Fruit fly (Drosophila melanogaster) whole organism, embryonic: ENCODE measurements around the gene Gr64a.

Experiments
- Bdp1 ChIP-seq: fragments of 200-800 bp; sonication (Bioruptor generic); optimal IDR thresholded peaks from 3 replicates; lab custom pipeline; 2016; ENCODE audit warnings: missing biosample characterization, missing genetic modification characterization
- CG10431 ChIP-seq: fragments of 200-800 bp; sonication (Bioruptor generic); optimal IDR thresholded peaks from 3 replicates; lab custom pipeline; 2018; ENCODE audit warnings: missing biosample characterization, mild to moderate bottlenecking, missing genetic modification characterization
- CG13287 ChIP-seq: fragments of 200-800 bp; sonication (Bioruptor generic); IDR thresholded peaks from 2 replicates; pipeline ENCODE4 v1.3.6; 2022; ENCODE audit warnings: missing biosample characterization, missing genetic modification characterization; ENCODE audit not compliant: partially characterized antibody
- CG15696 ChIP-seq: fragments of 200-800 bp; sonication (Bioruptor generic); optimal IDR thresholded peaks from 2 replicates; lab custom pipeline; 2019; ENCODE audit warnings: missing biosample characterization, mild to moderate bottlenecking, missing genetic modification characterization, moderate library complexity
- CG2875 ChIP-seq: fragments of 200-800 bp; sonication (Bioruptor generic); optimal IDR thresholded peaks from 2 replicates; lab custom pipeline; 2017; ENCODE audit warnings: missing biosample characterization, mild to moderate bottlenecking, missing genetic modification characterization, missing genetic modification reagents
- CG30431 ChIP-seq: fragments of 200-800 bp; sonication (Bioruptor generic); optimal IDR thresholded peaks from 2 replicates; lab custom pipeline; 2017; ENCODE audit warnings: missing biosample characterization, missing genetic modification characterization
- CG4820 ChIP-seq: fragments of 200-800 bp; sonication (Bioruptor generic); optimal IDR thresholded peaks from 3 replicates; lab custom pipeline; 2016; ENCODE audit warnings: missing biosample characterization, missing genetic modification characterization
- CG4854 ChIP-seq: fragments of 200-800 bp; sonication (Bioruptor generic); optimal IDR thresholded peaks from 2 replicates; lab custom pipeline; 2016; ENCODE audit warnings: missing biosample characterization, missing genetic modification characterization, inconsistent platforms
- CG6683 ChIP-seq: fragments of 200-800 bp; sonication (Bioruptor generic); optimal IDR thresholded peaks from 2 replicates; lab custom pipeline; 2017; ENCODE audit warnings: missing biosample characterization, mild to moderate bottlenecking, missing genetic modification characterization, missing genetic modification reagents
- CG7987 ChIP-seq: fragments of 200-800 bp; sonication (Bioruptor generic); optimal IDR thresholded peaks from 2 replicates; lab custom pipeline; 2018; ENCODE audit warnings: missing biosample characterization, mild to moderate bottlenecking, missing genetic modification characterization, moderate library complexity
- CG8359 ChIP-seq: fragments of 200-800 bp; sonication (Bioruptor generic); optimal IDR thresholded peaks from 2 replicates; lab custom pipeline; 2017; ENCODE audit warnings: missing biosample characterization, mild to moderate bottlenecking, missing genetic modification characterization, borderline replicate concordance
- CG9876 ChIP-seq: fragments of 200-800 bp; sonication (Bioruptor generic); optimal IDR thresholded peaks from 2 replicates; lab custom pipeline; 2016; ENCODE audit warnings: missing biosample characterization, missing genetic modification characterization
- CHES-1-like ChIP-seq: fragments of 200-800 bp; sonication (Bioruptor generic); optimal IDR thresholded peaks from 2 replicates; lab custom pipeline; 2016; ENCODE audit warnings: missing biosample characterization, missing genetic modification characterization
- Chrac-16 ChIP-seq: fragments of 200-800 bp; sonication (Bioruptor generic); optimal IDR thresholded peaks from 3 replicates; lab custom pipeline; 2016; ENCODE audit warnings: missing biosample characterization, missing genetic modification characterization
- D19A ChIP-seq: fragments of 200-800 bp; optimal IDR thresholded peaks from 3 replicates; lab custom pipeline; 2019; ENCODE audit warnings: missing biosample characterization, mild to moderate bottlenecking, missing genetic modification characterization, moderate library complexity
- D19B ChIP-seq: fragments of 200-800 bp; sonication (Bioruptor generic); optimal IDR thresholded peaks from 2 replicates; lab custom pipeline; 2017; ENCODE audit warnings: missing biosample characterization, mild to moderate bottlenecking, missing genetic modification characterization
- Gug ChIP-seq: fragments of 200-800 bp; sonication (Bioruptor generic); IDR thresholded peaks from 4 replicates; pipeline ENCODE4 v1.3.6; 2022; ENCODE audit warnings: missing biosample characterization, missing genetic modification characterization
- H15 ChIP-seq: fragments of 200-800 bp; sonication (Bioruptor generic); IDR thresholded peaks from 3 replicates; pipeline ENCODE4 v1.3.6; 2022; ENCODE audit warnings: missing biosample characterization, missing genetic modification characterization
- HLH54F ChIP-seq: fragments of 200-800 bp; sonication (Bioruptor generic); optimal IDR thresholded peaks from 3 replicates; lab custom pipeline; 2016; ENCODE audit warnings: missing biosample characterization, missing genetic modification characterization
- HLHmδ ChIP-seq: fragments of 200-800 bp; sonication (Bioruptor generic); optimal IDR thresholded peaks from 2 replicates; lab custom pipeline; 2018; ENCODE audit warnings: missing biosample characterization, mild to moderate bottlenecking, missing genetic modification characterization, moderate library complexity
- Lim3 ChIP-seq: fragments of 200-800 bp; sonication (Bioruptor generic); IDR thresholded peaks from 2 replicates; pipeline ENCODE4 v1.3.6; 2022; ENCODE audit warnings: missing biosample characterization, missing genetic modification characterization
- Mad ChIP-seq: fragments of 200-800 bp; sonication (Bioruptor generic); optimal IDR thresholded peaks from 2 replicates; lab custom pipeline; 2016; ENCODE audit warnings: missing biosample characterization, missing genetic modification characterization
- NC2α ChIP-seq: fragments of 200-800 bp; sonication (Bioruptor generic); optimal IDR thresholded peaks from 2 replicates; lab custom pipeline; 2016; ENCODE audit warnings: missing biosample characterization, missing genetic modification characterization
- Neu2 ChIP-seq: fragments of 200-800 bp; sonication (Bioruptor generic); optimal IDR thresholded peaks from 3 replicates; lab custom pipeline; 2016; ENCODE audit warnings: missing biosample characterization, missing genetic modification characterization, borderline replicate concordance
- ab ChIP-seq: fragments of 200-800 bp; sonication (Bioruptor generic); optimal IDR thresholded peaks from 2 replicates; lab custom pipeline; 2016; ENCODE audit warnings: missing biosample characterization, missing genetic modification characterization
- abd-A ChIP-seq: fragments of 200-800 bp; sonication (Bioruptor generic); optimal IDR thresholded peaks from 3 replicates; lab custom pipeline; 2019; ENCODE audit warnings: missing biosample characterization, mild to moderate bottlenecking, missing genetic modification characterization, moderate library complexity
- amos ChIP-seq: fragments of 200-800 bp; sonication (Bioruptor generic); IDR thresholded peaks from 2 replicates; pipeline ENCODE4 v1.3.6; 2022; ENCODE audit warnings: missing biosample characterization, missing genetic modification characterization; ENCODE audit not compliant: partially characterized antibody
- caup ChIP-seq: fragments of 200-800 bp; sonication (Bioruptor generic); optimal IDR thresholded peaks from 3 replicates; lab custom pipeline; 2017; ENCODE audit warnings: missing biosample characterization, mild to moderate bottlenecking, missing genetic modification characterization, moderate library complexity; ENCODE audit not compliant: severe bottlenecking
- chn ChIP-seq: fragments of 200-800 bp; sonication (Bioruptor generic); optimal IDR thresholded peaks from 2 replicates; lab custom pipeline; 2016; ENCODE audit warnings: missing biosample characterization, missing genetic modification characterization
- ci ChIP-seq: fragments of 200-800 bp; sonication (Bioruptor generic); IDR thresholded peaks from 3 replicates; pipeline ENCODE4 v1.3.6; 2022; ENCODE audit warnings: missing biosample characterization, missing genetic modification characterization
- ftz-f1 ChIP-seq: fragments of 200-800 bp; sonication (Bioruptor generic); optimal IDR thresholded peaks from 2 replicates; lab custom pipeline; 2016; ENCODE audit warnings: missing biosample characterization, missing genetic modification characterization
- gcm2 ChIP-seq: fragments of 200-800 bp; sonication (Bioruptor generic); optimal IDR thresholded peaks from 2 replicates; lab custom pipeline; 2016; ENCODE audit warnings: missing biosample characterization, missing genetic modification characterization
- hkb ChIP-seq, 2 experiments: fragments of 200-800 bp in 1 of 2; fragments of >200 bp in 1 of 2; sonication (Bioruptor generic) in 1 of 2; IDR thresholded peaks in 1 of 2; optimal IDR thresholded peaks in 1 of 2; 2 replicates each; pipeline versions ENCODE4 v1.3.6 to Lab custom; 2017 to 2022; ENCODE audit warnings: missing biosample characterization in 1 of 2, missing genetic modification characterization in 1 of 2
- ind ChIP-seq: fragments of 200-800 bp; sonication (Bioruptor generic); optimal IDR thresholded peaks from 3 replicates; lab custom pipeline; 2016; ENCODE audit warnings: missing biosample characterization, missing genetic modification characterization
- jing ChIP-seq: fragments of 200-800 bp; sonication (Bioruptor generic); optimal IDR thresholded peaks from 2 replicates; lab custom pipeline; 2018; ENCODE audit warnings: missing biosample characterization, mild to moderate bottlenecking, missing genetic modification characterization
- kay ChIP-seq: fragments of 200-800 bp; sonication (Bioruptor generic); optimal IDR thresholded peaks from 2 replicates; lab custom pipeline; 2016; ENCODE audit warnings: missing biosample characterization, missing genetic modification characterization
- kni ChIP-seq: fragments of 200-800 bp; sonication (Bioruptor generic); optimal IDR thresholded peaks from 3 replicates; lab custom pipeline; 2017; ENCODE audit warnings: mild to moderate bottlenecking, missing biosample characterization, missing genetic modification reagents, missing genetic modification characterization
- lov ChIP-seq, 2 experiments: fragments of 200-800 bp in 1 of 2; fragments of >200 bp in 1 of 2; sonication (Bioruptor generic) in 1 of 2; IDR thresholded peaks in 1 of 2; optimal IDR thresholded peaks in 1 of 2; 2 replicates in 1 of 2; 3 replicates in 1 of 2; pipeline versions ENCODE4 v1.3.6 to Lab custom; 2017 to 2022; ENCODE audit warnings: missing biosample characterization in 1 of 2, missing genetic modification characterization in 1 of 2
- nerfin-2 ChIP-seq: fragments of 200-800 bp; sonication (Bioruptor generic); IDR thresholded peaks from 2 replicates; pipeline ENCODE4 v1.3.6; 2022; ENCODE audit warnings: missing biosample characterization, missing genetic modification characterization; ENCODE audit not compliant: partially characterized antibody
- nom ChIP-seq: fragments of 200-800 bp; sonication (Bioruptor generic); optimal IDR thresholded peaks from 2 replicates; lab custom pipeline; 2017; ENCODE audit warnings: missing biosample characterization, missing genetic modification characterization, mild to moderate bottlenecking, moderate library complexity, missing genetic modification reagents
- oc ChIP-seq: fragments of 200-800 bp; sonication (Bioruptor generic); optimal IDR thresholded peaks from 2 replicates; lab custom pipeline; 2018; ENCODE audit warnings: missing biosample characterization, mild to moderate bottlenecking, missing genetic modification characterization, moderate library complexity
- pan ChIP-seq, 4 experiments: fragments of >200 bp in 3 of 4; fragments of 200-800 bp in 1 of 4; sonication (Bioruptor generic) in 1 of 4; optimal IDR thresholded peaks in 3 of 4; IDR thresholded peaks in 1 of 4; 2 replicates each; pipeline versions ENCODE4 v1.3.6 to Lab custom; 2017 to 2022; ENCODE audit warnings: missing biosample characterization in 2 of 4, missing genetic modification characterization in 2 of 4, mixed read lengths in 1 of 4
- pros ChIP-seq: fragments of 200-800 bp; sonication (Bioruptor generic); optimal IDR thresholded peaks from 3 replicates; lab custom pipeline; 2019; ENCODE audit warnings: missing biosample characterization, mild to moderate bottlenecking, missing genetic modification characterization, moderate library complexity
- seq ChIP-seq: fragments of 200-800 bp; sonication (Bioruptor generic); IDR thresholded peaks from 2 replicates; pipeline ENCODE4 v1.3.6; 2022; ENCODE audit warnings: missing biosample characterization, missing genetic modification characterization
- slbo ChIP-seq: fragments of 200-800 bp; sonication (Bioruptor generic); IDR thresholded peaks from 2 replicates; pipeline ENCODE4 v1.3.6; 2022; ENCODE audit warnings: missing biosample characterization, missing genetic modification characterization
- sqz ChIP-seq: fragments of 200-800 bp; sonication (Bioruptor generic); optimal IDR thresholded peaks from 3 replicates; lab custom pipeline; 2018; ENCODE audit warnings: missing biosample characterization, mild to moderate bottlenecking, missing genetic modification characterization
- stwl ChIP-seq: fragments of 200-800 bp; sonication (Bioruptor generic); optimal IDR thresholded peaks from 3 replicates; lab custom pipeline; 2018; ENCODE audit warnings: missing biosample characterization, mild to moderate bottlenecking, missing genetic modification characterization, moderate library complexity
- twi ChIP-seq: fragments of 200-800 bp; optimal IDR thresholded peaks from 2 replicates; lab custom pipeline; 2019; ENCODE audit warnings: missing biosample characterization, mild to moderate bottlenecking, missing genetic modification characterization, moderate library complexity
- tx ChIP-seq: fragments of 200-800 bp; sonication (Bioruptor generic); optimal IDR thresholded peaks from 2 replicates; lab custom pipeline; 2016; ENCODE audit warnings: missing biosample characterization, missing genetic modification characterization

Gr64a gene

DNA sequence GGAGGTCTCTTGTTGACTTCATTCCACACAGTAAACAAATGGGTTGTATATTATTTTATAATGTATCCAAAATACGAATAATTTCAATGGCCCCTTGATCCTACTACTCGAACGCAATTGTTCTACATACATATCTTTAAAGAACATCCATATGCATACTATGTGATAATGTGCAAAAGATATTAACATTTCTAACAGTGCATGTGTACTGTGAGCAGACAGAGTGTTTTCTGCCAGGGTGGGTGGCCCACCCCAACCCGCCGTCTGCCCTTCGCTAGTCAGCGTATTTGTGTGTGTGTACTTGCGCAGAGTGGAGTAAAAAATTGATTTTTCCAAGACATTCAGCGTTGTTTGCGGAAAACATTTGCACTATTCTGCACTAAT lies 44.4 kb downstream of the Gr64a start (continued):
- TF ChIP-seq caup (GFP tag; lab: Kevin White, UChicago), result peak; percentile 62
- TF ChIP-seq kni (GFP tag; lab: Kevin White, UChicago), result no peak
- peak; percentile 23 for TF ChIP-seq chn (GFP tag; lab: Kevin White, UChicago)
- no peak for TF ChIP-seq hkb (optimal IDR thresholded peaks at IDR 0.05; lab: Kevin White, UChicago)
- peak; percentile 80 for TF ChIP-seq hkb (GFP tag; IDR thresholded peaks at IDR 0.05; lab: Robert Waterston, UW)
- TF ChIP-seq ftz-f1 (GFP tag; lab: Kevin White, UChicago), result no peak
- TF ChIP-seq ab, result no peak
- peak; percentile 42 for TF ChIP-seq HLH54F
- TF ChIP-seq gcm2 (GFP tag; lab: Kevin White, UChicago), result no peak
- TF ChIP-seq CG7987 (GFP tag; lab: Kevin White, UChicago), result peak; percentile 14
- TF ChIP-seq HLHmδ (GFP tag; lab: Kevin White, UChicago), result no peak
- no peak for TF ChIP-seq stwl (tag; lab: Kevin White, UChicago)
- peak; percentile 68 for TF ChIP-seq ind (GFP tag; lab: Kevin White, UChicago)
- TF ChIP-seq pros (GFP tag; lab: Kevin White, UChicago), result no peak
- TF ChIP-seq Neu2 (GFP tag; lab: Kevin White, UChicago), result no peak
- peak; percentile 53 for TF ChIP-seq CG4820 (GFP tag; lab: Kevin White, UChicago)
- no peak for TF ChIP-seq CG13287 (GFP tag; lab: Robert Waterston, UW)
- peak; percentile 86 for TF ChIP-seq ci (GFP tag; lab: Robert Waterston, UW)
- TF ChIP-seq H15, result peak; percentile 64; the same call in 2 of the 3 replicates
- TF ChIP-seq pan (optimal IDR thresholded peaks at IDR 0.05; lab: Kevin White, UChicago), result no peak
- TF ChIP-seq pan (GFP tag; optimal IDR thresholded peaks at IDR 0.05 in 1 of 2, IDR thresholded peaks at IDR 0.05 in 1 of 2), result peak in 1 of 2 experiments; percentile 81
- TF ChIP-seq Mad (GFP tag; lab: Kevin White, UChicago), result no peak
- no peak for TF ChIP-seq twi
- no peak for TF ChIP-seq lov (optimal IDR thresholded peaks at IDR 0.05; lab: Kevin White, UChicago)
- no peak for TF ChIP-seq lov (GFP tag; IDR thresholded peaks at IDR 0.05; lab: Robert Waterston, UW)
- TF ChIP-seq kay (GFP tag; lab: Kevin White, UChicago), result no peak
- no peak for TF ChIP-seq D19B (GFP tag; lab: Kevin White, UChicago)
- TF ChIP-seq D19A, result no peak
- TF ChIP-seq CG6683, result peak; percentile 7
- TF ChIP-seq Lim3 (GFP tag; lab: Robert Waterston, UW), result no peak
- TF ChIP-seq CG8359 (GFP tag; lab: Kevin White, UChicago), result no peak
- no peak for TF ChIP-seq sqz (GFP tag; lab: Kevin White, UChicago)
- peak; percentile 68 for TF ChIP-seq jing (GFP tag; lab: Kevin White, UChicago)
- no peak for TF ChIP-seq amos
- TF ChIP-seq Chrac-16 (GFP tag; lab: Kevin White, UChicago), result peak; percentile 12
- peak; percentile 57 for TF ChIP-seq seq
- no peak for TF ChIP-seq CG15696 (tag; lab: Kevin White, UChicago)
- TF ChIP-seq Bdp1, result no peak
- no peak for TF ChIP-seq NC2α (GFP tag; lab: Kevin White, UChicago)
- peak; percentile 57 for TF ChIP-seq CG30431 (GFP tag; lab: Kevin White, UChicago)
- TF ChIP-seq CG10431, result no peak
- no peak for TF ChIP-seq CHES-1-like
- TF ChIP-seq Gug (GFP tag; lab: Robert Waterston, UW), result peak; percentile 78
- no peak for TF ChIP-seq nerfin-2 (GFP tag; lab: Robert Waterston, UW)
- peak; percentile 88 for TF ChIP-seq slbo (GFP tag; lab: Robert Waterston, UW)
- no peak for TF ChIP-seq CG4854
- TF ChIP-seq CG9876 (GFP tag; lab: Kevin White, UChicago), result peak; percentile 8
- no peak for TF ChIP-seq abd-A
- peak; percentile 45 for TF ChIP-seq nom (GFP tag; lab: Kevin White, UChicago)
- peak; percentile 54 for TF ChIP-seq oc (tag; lab: Kevin White, UChicago)
- no peak for TF ChIP-seq CG2875 (GFP tag; lab: Kevin White, UChicago)
- no peak for TF ChIP-seq tx (GFP tag; lab: Kevin White, UChicago)
